Fruit fly (Drosophila melanogaster) whole organism, embryonic: ENCODE data around the gene veli.

Source experiments
- ATbp ChIP-seq: fragments of 200-800 bp; sonication (Bioruptor generic); optimal IDR thresholded peaks from 2 replicates; lab custom pipeline; 2017; ENCODE audit warnings: missing biosample characterization, mild to moderate bottlenecking, missing genetic modification characterization, missing genetic modification reagents
- BEAF-32 ChIP-seq: fragments of 200-800 bp; sonication (Bioruptor generic); optimal IDR thresholded peaks from 3 replicates; lab custom pipeline; 2017; ENCODE audit warnings: missing biosample characterization, missing genetic modification characterization, mild to moderate bottlenecking, moderate library complexity, missing genetic modification reagents
- CG11093 ChIP-seq: fragments of 200-800 bp; sonication (Bioruptor generic); IDR thresholded peaks from 3 replicates; pipeline ENCODE4 v1.3.6; 2022; ENCODE audit warnings: missing biosample characterization, missing genetic modification characterization
- CG11504 ChIP-seq: fragments of 200-800 bp; sonication (Bioruptor generic); optimal IDR thresholded peaks from 3 replicates; lab custom pipeline; 2019; ENCODE audit warnings: missing biosample characterization, mild to moderate bottlenecking, missing genetic modification characterization, moderate library complexity
- CG11560 ChIP-seq: fragments of 200-800 bp; sonication (Bioruptor generic); IDR thresholded peaks from 3 replicates; pipeline ENCODE4 v1.3.6; 2022; ENCODE audit warnings: missing biosample characterization, missing genetic modification characterization
- CG12659 ChIP-seq: fragments of 200-800 bp; sonication (Bioruptor generic); optimal IDR thresholded peaks from 3 replicates; lab custom pipeline; 2017; ENCODE audit warnings: mild to moderate bottlenecking, missing biosample characterization, missing genetic modification reagents, missing genetic modification characterization
- CG12942 ChIP-seq: fragments of 200-800 bp; sonication (Bioruptor generic); optimal IDR thresholded peaks from 3 replicates; lab custom pipeline; 2016; ENCODE audit warnings: missing biosample characterization, missing genetic modification characterization
- CG14710 ChIP-seq: fragments of 200-800 bp; sonication (Bioruptor generic); optimal IDR thresholded peaks from 3 replicates; lab custom pipeline; 2019; ENCODE audit warnings: missing biosample characterization, mild to moderate bottlenecking, missing genetic modification characterization, moderate library complexity
- CG14965 ChIP-seq: fragments of 200-800 bp; sonication (Bioruptor generic); optimal IDR thresholded peaks from 2 replicates; lab custom pipeline; 2016; ENCODE audit warnings: missing biosample characterization, missing genetic modification characterization, borderline replicate concordance
- CG16813 ChIP-seq: fragments of 200-800 bp; sonication (Bioruptor generic); IDR thresholded peaks from 3 replicates; pipeline ENCODE4 v1.3.6; 2022; ENCODE audit warnings: missing biosample characterization, missing genetic modification characterization; ENCODE audit not compliant: partially characterized antibody
- CG2129 ChIP-seq: fragments of 200-800 bp; sonication (Bioruptor generic); IDR thresholded peaks from 2 replicates; pipeline ENCODE4 v1.3.6; 2022; ENCODE audit warnings: missing biosample characterization, missing genetic modification characterization; ENCODE audit not compliant: partially characterized antibody
- CG30020 ChIP-seq: fragments of 200-800 bp; optimal IDR thresholded peaks from 2 replicates; lab custom pipeline; 2019; ENCODE audit warnings: missing biosample characterization, mild to moderate bottlenecking, missing genetic modification characterization, moderate library complexity
- CG3726 ChIP-seq: fragments of 200-800 bp; sonication (Bioruptor generic); IDR thresholded peaks from 3 replicates; pipeline ENCODE4, ENCODE4 v1.3.6; 2022; ENCODE audit warnings: missing biosample characterization, missing genetic modification characterization
- CG3995 ChIP-seq: fragments of 200-800 bp; sonication (Bioruptor generic); optimal IDR thresholded peaks from 3 replicates; lab custom pipeline; 2016; ENCODE audit warnings: missing biosample characterization, missing genetic modification characterization
- CG42726 ChIP-seq: fragments of 200-800 bp; sonication (Bioruptor generic); IDR thresholded peaks from 2 replicates; pipeline ENCODE4 v1.3.6; 2022; ENCODE audit warnings: missing biosample characterization, missing genetic modification characterization; ENCODE audit not compliant: partially characterized antibody
- CG4404 ChIP-seq: fragments of 200-800 bp; sonication (Bioruptor generic); IDR thresholded peaks from 2 replicates; pipeline ENCODE4 v1.3.6; 2022; ENCODE audit warnings: missing biosample characterization, missing genetic modification characterization
- CG5180 ChIP-seq: fragments of 200-800 bp; sonication (Bioruptor generic); optimal IDR thresholded peaks from 3 replicates; lab custom pipeline; 2017; ENCODE audit warnings: missing biosample characterization, missing genetic modification characterization, mild to moderate bottlenecking, moderate library complexity, missing genetic modification reagents
- CG6254 ChIP-seq: fragments of 200-800 bp; sonication (Bioruptor generic); optimal IDR thresholded peaks from 3 replicates; lab custom pipeline; 2017; ENCODE audit warnings: mild to moderate bottlenecking, missing biosample characterization, missing genetic modification reagents, missing genetic modification characterization
- CG9797 ChIP-seq: fragments of 200-800 bp; sonication (Bioruptor generic); optimal IDR thresholded peaks from 3 replicates; lab custom pipeline; 2018; ENCODE audit warnings: missing biosample characterization, mild to moderate bottlenecking, missing genetic modification characterization
- Dp ChIP-seq: fragments of 200-800 bp; sonication (Bioruptor generic); optimal IDR thresholded peaks from 2 replicates; lab custom pipeline; 2018; ENCODE audit warnings: missing biosample characterization, mild to moderate bottlenecking, missing genetic modification characterization, moderate library complexity
- E2f1 ChIP-seq: fragments of 200-800 bp; sonication (Bioruptor generic); IDR thresholded peaks from 2 replicates; pipeline ENCODE4 v1.3.6; 2022; ENCODE audit warnings: missing biosample characterization, missing genetic modification characterization
- Gug ChIP-seq: fragments of 200-800 bp; sonication (Bioruptor generic); IDR thresholded peaks from 4 replicates; pipeline ENCODE4 v1.3.6; 2022; ENCODE audit warnings: missing biosample characterization, missing genetic modification characterization
- HHEX ChIP-seq: fragments of 200-800 bp; sonication (Bioruptor generic); optimal IDR thresholded peaks from 3 replicates; lab custom pipeline; 2017; ENCODE audit warnings: missing biosample characterization, mild to moderate bottlenecking, missing genetic modification characterization, missing genetic modification reagents
- HLH4C ChIP-seq: fragments of 200-800 bp; sonication (Bioruptor generic); IDR thresholded peaks from 3 replicates; pipeline ENCODE4 v1.3.6; 2022; ENCODE audit warnings: missing biosample characterization, missing genetic modification characterization; ENCODE audit not compliant: partially characterized antibody
- Ssrp ChIP-seq: fragments of 200-800 bp; sonication (Bioruptor generic); optimal IDR thresholded peaks from 2 replicates; lab custom pipeline; 2018; ENCODE audit warnings: missing biosample characterization, mild to moderate bottlenecking, missing genetic modification characterization, moderate library complexity
- Taf1 ChIP-seq: fragments of 200-800 bp; sonication (Bioruptor generic); IDR thresholded peaks from 2 replicates; pipeline ENCODE4 v1.3.6; 2022; ENCODE audit warnings: missing biosample characterization, missing genetic modification characterization
- bcd ChIP-seq: fragments of 200-800 bp; sonication (Bioruptor generic); optimal IDR thresholded peaks from 2 replicates; lab custom pipeline; 2017; ENCODE audit warnings: missing biosample characterization, mild to moderate bottlenecking, missing genetic modification characterization
- br ChIP-seq: fragments of >200 bp; optimal IDR thresholded peaks from 2 replicates; lab custom pipeline; 2017
- btn ChIP-seq: fragments of 200-800 bp; sonication (Bioruptor generic); optimal IDR thresholded peaks from 2 replicates; lab custom pipeline; 2016; ENCODE audit warnings: missing biosample characterization, missing genetic modification characterization
- caup ChIP-seq: fragments of 200-800 bp; sonication (Bioruptor generic); optimal IDR thresholded peaks from 3 replicates; lab custom pipeline; 2017; ENCODE audit warnings: missing biosample characterization, mild to moderate bottlenecking, missing genetic modification characterization, moderate library complexity; ENCODE audit not compliant: severe bottlenecking
- ci ChIP-seq: fragments of 200-800 bp; sonication (Bioruptor generic); IDR thresholded peaks from 3 replicates; pipeline ENCODE4 v1.3.6; 2022; ENCODE audit warnings: missing biosample characterization, missing genetic modification characterization
- crp ChIP-seq, 2 experiments: fragments of 200-800 bp; sonication (Bioruptor generic); optimal IDR thresholded peaks; 2 replicates in 1 of 2; 3 replicates in 1 of 2; lab custom pipeline; 2017; ENCODE audit warnings: missing biosample characterization in 2 of 2, missing genetic modification characterization in 2 of 2, mild to moderate bottlenecking in 1 of 2, moderate library complexity in 1 of 2
- disco-r ChIP-seq: fragments of 200-800 bp; sonication (Bioruptor generic); optimal IDR thresholded peaks from 2 replicates; lab custom pipeline; 2016; ENCODE audit warnings: missing biosample characterization, missing genetic modification characterization
- dmrt11E ChIP-seq: fragments of 200-800 bp; sonication (Bioruptor generic); optimal IDR thresholded peaks from 3 replicates; lab custom pipeline; 2018; ENCODE audit warnings: missing biosample characterization, mild to moderate bottlenecking, missing genetic modification characterization, moderate library complexity
- dysf ChIP-seq: fragments of 200-800 bp; sonication (Bioruptor generic); IDR thresholded peaks from 3 replicates; pipeline ENCODE4 v1.3.6; 2022; ENCODE audit warnings: missing biosample characterization, missing genetic modification characterization
- eve ChIP-seq, 2 experiments: fragments of >200 bp; optimal IDR thresholded peaks; 2 replicates each; lab custom pipeline; 2017; ENCODE audit warnings: missing biosample characterization in 2 of 2, missing genetic modification characterization in 2 of 2
- fd3F ChIP-seq: fragments of 200-800 bp; sonication (Bioruptor generic); optimal IDR thresholded peaks from 2 replicates; lab custom pipeline; 2018; ENCODE audit warnings: missing biosample characterization, mild to moderate bottlenecking, missing genetic modification characterization, moderate library complexity
- gcm2 ChIP-seq: fragments of 200-800 bp; sonication (Bioruptor generic); optimal IDR thresholded peaks from 2 replicates; lab custom pipeline; 2016; ENCODE audit warnings: missing biosample characterization, missing genetic modification characterization
- hb ChIP-seq: fragments of 200-800 bp; sonication (Bioruptor generic); IDR thresholded peaks from 3 replicates; pipeline ENCODE4 v1.3.6; 2022; ENCODE audit warnings: missing biosample characterization, missing genetic modification characterization; ENCODE audit not compliant: partially characterized antibody
- jumu ChIP-seq: fragments of 200-800 bp; sonication (Bioruptor generic); optimal IDR thresholded peaks from 3 replicates; lab custom pipeline; 2016; ENCODE audit warnings: missing biosample characterization, missing genetic modification characterization
- kay ChIP-seq: fragments of 200-800 bp; sonication (Bioruptor generic); optimal IDR thresholded peaks from 2 replicates; lab custom pipeline; 2016; ENCODE audit warnings: missing biosample characterization, missing genetic modification characterization
- ken ChIP-seq: fragments of 200-800 bp; sonication (Bioruptor generic); IDR thresholded peaks from 3 replicates; pipeline ENCODE4 v1.3.6; 2022; ENCODE audit warnings: missing biosample characterization, missing genetic modification characterization
- klu ChIP-seq: fragments of 200-800 bp; sonication (Bioruptor generic); IDR thresholded peaks from 2 replicates; pipeline ENCODE4 v1.3.6; 2022; ENCODE audit warnings: missing biosample characterization, missing genetic modification characterization
- onecut ChIP-seq: fragments of 200-800 bp; sonication (Bioruptor generic); IDR thresholded peaks from 2 replicates; pipeline ENCODE4 v1.3.6; 2022; ENCODE audit warnings: missing biosample characterization, missing genetic modification characterization
- psq ChIP-seq: fragments of 200-800 bp; sonication (Bioruptor generic); optimal IDR thresholded peaks from 2 replicates; lab custom pipeline; 2017; ENCODE audit warnings: missing biosample characterization, missing genetic modification characterization
- ranshi ChIP-seq: fragments of 200-800 bp; sonication (Bioruptor generic); IDR thresholded peaks from 2 replicates; pipeline ENCODE4 v1.3.6; 2022; ENCODE audit warnings: missing biosample characterization, missing genetic modification characterization
- sisA ChIP-seq: fragments of 200-800 bp; sonication (Bioruptor generic); IDR thresholded peaks from 2 replicates; pipeline ENCODE4 v1.3.6; 2022; ENCODE audit warnings: missing biosample characterization, missing genetic modification characterization
- sug ChIP-seq: fragments of 200-800 bp; optimal IDR thresholded peaks from 2 replicates; lab custom pipeline; 2019; ENCODE audit warnings: missing biosample characterization, mild to moderate bottlenecking, missing genetic modification characterization, moderate library complexity
- tna ChIP-seq: fragments of 200-800 bp; sonication (Bioruptor generic); IDR thresholded peaks from 2 replicates; pipeline ENCODE4 v1.3.6; 2022; ENCODE audit warnings: missing biosample characterization, missing genetic modification characterization; ENCODE audit not compliant: partially characterized antibody
- usp ChIP-seq: fragments of >200 bp; optimal IDR thresholded peaks from 2 replicates; lab custom pipeline; 2017; ENCODE audit warnings: missing biosample characterization, missing genetic modification characterization
- vfl ChIP-seq: fragments of 200-800 bp; sonication (Bioruptor generic); optimal IDR thresholded peaks from 2 replicates; lab custom pipeline; 2016; ENCODE audit warnings: missing biosample characterization, missing genetic modification characterization

The veli gene

dm6 chr3R:25039028-25039476 is 26.3 kb downstream of the veli start, which contains the start of the genes Ythdf and bai (continued):
- peak; percentile 41 for TF ChIP-seq CG3995
- TF ChIP-seq eve (GFP tag; optimal IDR thresholded peaks at IDR 0.05; lab: Kevin White, UChicago) = no peak
- TF ChIP-seq CG6254 (GFP tag; lab: Kevin White, UChicago) = no peak
- TF ChIP-seq kay = peak; percentile 19
- TF ChIP-seq CG30020 (tag; lab: Kevin White, UChicago) = peak; percentile 60
- no peak for TF ChIP-seq CG11504 (tag; lab: Kevin White, UChicago)
- TF ChIP-seq crp (GFP tag; optimal IDR thresholded peaks at IDR 0.05; lab: Kevin White, UChicago) = peak in 1 of 2 experiments; percentile 42
- TF ChIP-seq klu (GFP tag; lab: Robert Waterston, UW) = no peak
- peak; percentile 15 for TF ChIP-seq vfl (GFP tag; lab: Kevin White, UChicago)
- TF ChIP-seq Ssrp (tag; lab: Kevin White, UChicago) = no peak
- peak; percentile 30 for TF ChIP-seq jumu
- TF ChIP-seq CG12942 = peak; percentile 34
- TF ChIP-seq fd3F (GFP tag; lab: Kevin White, UChicago) = no peak
- peak; percentile 47 for TF ChIP-seq Dp
- TF ChIP-seq bcd = no peak
- no peak for TF ChIP-seq CG3726 (GFP tag; lab: Robert Waterston, UW)
- peak; percentile 75 for TF ChIP-seq CG9797 (GFP tag; lab: Kevin White, UChicago)
- TF ChIP-seq hb (GFP tag; lab: Robert Waterston, UW) = peak; percentile 78
- TF ChIP-seq sisA (GFP tag; lab: Robert Waterston, UW) = no peak
- no peak for TF ChIP-seq E2f1 (GFP tag; lab: Robert Waterston, UW)
- TF ChIP-seq dmrt11E (tag; lab: Kevin White, UChicago) = peak; percentile 34
- TF ChIP-seq CG14965 = no peak
- no peak for TF ChIP-seq sug (tag; lab: Kevin White, UChicago)
- TF ChIP-seq HLH4C (GFP tag; lab: Robert Waterston, UW) = peak; percentile 80
- TF ChIP-seq disco-r (GFP tag; lab: Kevin White, UChicago) = no peak
- TF ChIP-seq br = no peak
- peak; percentile 49 for TF ChIP-seq psq
- TF ChIP-seq BEAF-32 (GFP tag; lab: Kevin White, UChicago) = peak; percentile 95
- no peak for TF ChIP-seq dysf (GFP tag; lab: Robert Waterston, UW)
- TF ChIP-seq onecut (GFP tag; lab: Robert Waterston, UW) = no peak
- no peak for TF ChIP-seq CG4404
- no peak for TF ChIP-seq CG11560 (tag; lab: Robert Waterston, UW)
- no peak for TF ChIP-seq btn
- no peak for TF ChIP-seq Gug (GFP tag; lab: Robert Waterston, UW)
- TF ChIP-seq gcm2 (GFP tag; lab: Kevin White, UChicago) = no peak
- TF ChIP-seq CG16813 (GFP tag; lab: Robert Waterston, UW) = peak; percentile 84
- no peak for TF ChIP-seq ranshi (GFP tag; lab: Robert Waterston, UW)
- peak; percentile 52; the same call in 2 of the 3 replicates for TF ChIP-seq ken
- TF ChIP-seq Taf1 (GFP tag; lab: Robert Waterston, UW) = no peak
- no peak for TF ChIP-seq CG11093 (GFP tag; lab: Robert Waterston, UW)
- TF ChIP-seq CG14710 = peak; percentile 81
- TF ChIP-seq HHEX (GFP tag; lab: Kevin White, UChicago) = no peak
- no peak for TF ChIP-seq ci (GFP tag; lab: Robert Waterston, UW)
- peak; percentile 75 for TF ChIP-seq CG12659 (GFP tag; lab: Kevin White, UChicago)
- TF ChIP-seq CG42726 (GFP tag; lab: Robert Waterston, UW) = peak; percentile 82
- no peak for TF ChIP-seq ATbp
- TF ChIP-seq usp (GFP tag; lab: Kevin White, UChicago) = no peak
- peak; percentile 74 for TF ChIP-seq CG2129 (GFP tag; lab: Robert Waterston, UW)
- TF ChIP-seq tna (GFP tag; lab: Robert Waterston, UW) = peak; percentile 72
- no peak for TF ChIP-seq CG5180 (GFP tag; lab: Kevin White, UChicago)
- TF ChIP-seq caup (GFP tag; lab: Kevin White, UChicago) = no peak
